Fruit fly (Drosophila melanogaster) whole organism, embryonic: ENCODE measurements around the gene Ir64a.

ENCODE experiments used
- ATbp ChIP-seq: fragments of 200-800 bp; sonication (Bioruptor generic); optimal IDR thresholded peaks from 2 replicates; lab custom pipeline; 2017; ENCODE audit warnings: missing biosample characterization, mild to moderate bottlenecking, missing genetic modification characterization, missing genetic modification reagents
- BEAF-32 ChIP-seq: fragments of 200-800 bp; sonication (Bioruptor generic); optimal IDR thresholded peaks from 3 replicates; lab custom pipeline; 2017; ENCODE audit warnings: missing biosample characterization, missing genetic modification characterization, mild to moderate bottlenecking, moderate library complexity, missing genetic modification reagents
- Blimp-1 ChIP-seq: fragments of 200-800 bp; sonication (Bioruptor generic); optimal IDR thresholded peaks from 3 replicates; lab custom pipeline; 2018; ENCODE audit warnings: missing biosample characterization, missing genetic modification characterization, mild to moderate bottlenecking, moderate library complexity, missing genetic modification reagents
- CG10321 ChIP-seq: fragments of 200-800 bp; sonication (Bioruptor generic); IDR thresholded peaks from 2 replicates; pipeline ENCODE4 v1.3.6; 2022; ENCODE audit warnings: missing biosample characterization, missing genetic modification characterization
- CG11504 ChIP-seq: fragments of 200-800 bp; sonication (Bioruptor generic); optimal IDR thresholded peaks from 3 replicates; lab custom pipeline; 2019; ENCODE audit warnings: missing biosample characterization, mild to moderate bottlenecking, missing genetic modification characterization, moderate library complexity
- CG12236 ChIP-seq: fragments of 200-800 bp; sonication (Bioruptor generic); optimal IDR thresholded peaks from 2 replicates; lab custom pipeline; 2016; ENCODE audit warnings: missing biosample characterization, missing genetic modification characterization
- CG12744 ChIP-seq: fragments of 200-800 bp; sonication (Bioruptor generic); optimal IDR thresholded peaks from 2 replicates; lab custom pipeline; 2016; ENCODE audit warnings: missing biosample characterization, missing genetic modification characterization
- CG14014 ChIP-seq: fragments of 200-800 bp; sonication (Bioruptor generic); IDR thresholded peaks from 2 replicates; pipeline ENCODE4 v1.3.6; 2022; ENCODE audit warnings: missing biosample characterization, missing genetic modification characterization
- CG1603 ChIP-seq: fragments of 200-800 bp; sonication (Bioruptor generic); optimal IDR thresholded peaks from 2 replicates; lab custom pipeline; 2019; ENCODE audit warnings: missing biosample characterization, mild to moderate bottlenecking, missing genetic modification characterization, moderate library complexity
- CG17829 ChIP-seq: fragments of 200-800 bp; optimal IDR thresholded peaks from 2 replicates; lab custom pipeline; 2019; ENCODE audit warnings: missing biosample characterization, mild to moderate bottlenecking, missing genetic modification characterization, moderate library complexity
- CG18262 ChIP-seq: fragments of 200-800 bp; optimal IDR thresholded peaks from 3 replicates; lab custom pipeline; 2019; ENCODE audit warnings: missing biosample characterization, mild to moderate bottlenecking, missing genetic modification characterization, moderate library complexity
- CG2116 ChIP-seq: fragments of 200-800 bp; sonication (Bioruptor generic); optimal IDR thresholded peaks from 3 replicates; lab custom pipeline; 2018; ENCODE audit warnings: missing biosample characterization, mild to moderate bottlenecking, missing genetic modification characterization
- CG31224 ChIP-seq: fragments of 200-800 bp; sonication (Bioruptor generic); IDR thresholded peaks from 2 replicates; pipeline ENCODE4 v1.3.6; 2022; ENCODE audit warnings: missing biosample characterization, missing genetic modification characterization
- CG42726 ChIP-seq: fragments of 200-800 bp; sonication (Bioruptor generic); IDR thresholded peaks from 2 replicates; pipeline ENCODE4 v1.3.6; 2022; ENCODE audit warnings: missing biosample characterization, missing genetic modification characterization; ENCODE audit not compliant: partially characterized antibody
- CG43689 ChIP-seq: fragments of 200-800 bp; sonication (Bioruptor generic); IDR thresholded peaks from 2 replicates; pipeline ENCODE4 v1.3.6; 2022; ENCODE audit warnings: missing biosample characterization, missing genetic modification characterization
- CG5180 ChIP-seq: fragments of 200-800 bp; sonication (Bioruptor generic); optimal IDR thresholded peaks from 3 replicates; lab custom pipeline; 2017; ENCODE audit warnings: missing biosample characterization, missing genetic modification characterization, mild to moderate bottlenecking, moderate library complexity, missing genetic modification reagents
- CG6654 ChIP-seq: fragments of 200-800 bp; sonication (Bioruptor generic); optimal IDR thresholded peaks from 2 replicates; lab custom pipeline; 2017; ENCODE audit warnings: missing biosample characterization, mild to moderate bottlenecking, missing genetic modification characterization
- CG6765 ChIP-seq: fragments of 200-800 bp; sonication (Bioruptor generic); optimal IDR thresholded peaks from 3 replicates; lab custom pipeline; 2017; ENCODE audit warnings: missing biosample characterization, mild to moderate bottlenecking, missing genetic modification characterization
- CG7987 ChIP-seq: fragments of 200-800 bp; sonication (Bioruptor generic); optimal IDR thresholded peaks from 2 replicates; lab custom pipeline; 2018; ENCODE audit warnings: missing biosample characterization, mild to moderate bottlenecking, missing genetic modification characterization, moderate library complexity
- CG8924 ChIP-seq: fragments of 200-800 bp; optimal IDR thresholded peaks from 3 replicates; lab custom pipeline; 2019; ENCODE audit warnings: missing biosample characterization, mild to moderate bottlenecking, missing genetic modification characterization, moderate library complexity
- Chrac-16 ChIP-seq: fragments of 200-800 bp; sonication (Bioruptor generic); optimal IDR thresholded peaks from 3 replicates; lab custom pipeline; 2016; ENCODE audit warnings: missing biosample characterization, missing genetic modification characterization
- E2f1 ChIP-seq: fragments of 200-800 bp; sonication (Bioruptor generic); IDR thresholded peaks from 2 replicates; pipeline ENCODE4 v1.3.6; 2022; ENCODE audit warnings: missing biosample characterization, missing genetic modification characterization
- E2f2 ChIP-seq: fragments of 200-800 bp; sonication (Bioruptor generic); IDR thresholded peaks from 2 replicates; pipeline ENCODE4 v1.3.6; 2022; ENCODE audit warnings: missing biosample characterization, missing genetic modification characterization
- ERR ChIP-seq: fragments of 200-800 bp; sonication (Bioruptor generic); optimal IDR thresholded peaks from 2 replicates; lab custom pipeline; 2016; ENCODE audit warnings: missing biosample characterization, missing genetic modification characterization
- Eip74EF ChIP-seq, 2 experiments: fragments of 200-800 bp in 1 of 2; fragments of >200 bp in 1 of 2; sonication (Bioruptor generic) in 1 of 2; optimal IDR thresholded peaks; 2 replicates each; lab custom pipeline; 2017 to 2019; ENCODE audit warnings: missing biosample characterization in 2 of 2, missing genetic modification characterization in 2 of 2, mild to moderate bottlenecking in 1 of 2, moderate library complexity in 1 of 2
- HLH3B ChIP-seq: fragments of 200-800 bp; sonication (Bioruptor generic); IDR thresholded peaks from 2 replicates; pipeline ENCODE4 v1.3.6; 2022; ENCODE audit warnings: missing biosample characterization, missing genetic modification characterization
- Hmr ChIP-seq: fragments of 200-800 bp; sonication (Bioruptor generic); optimal IDR thresholded peaks from 3 replicates; lab custom pipeline; 2017; ENCODE audit warnings: mild to moderate bottlenecking, missing biosample characterization, missing genetic modification reagents, missing genetic modification characterization
- MBD-R2 ChIP-seq: fragments of 200-800 bp; sonication (Bioruptor generic); IDR thresholded peaks from 2 replicates; pipeline ENCODE4 v1.3.6; 2022; ENCODE audit warnings: missing biosample characterization, missing genetic modification characterization
- Med ChIP-seq: fragments of 200-800 bp; sonication (Bioruptor generic); peaks from one replicate; lab custom pipeline; 2016; ENCODE audit warnings: missing biosample characterization, missing genetic modification characterization, mild to moderate bottlenecking, inconsistent platforms, moderate library complexity
- NC2α ChIP-seq: fragments of 200-800 bp; sonication (Bioruptor generic); optimal IDR thresholded peaks from 2 replicates; lab custom pipeline; 2016; ENCODE audit warnings: missing biosample characterization, missing genetic modification characterization
- Rx ChIP-seq: fragments of 200-800 bp; sonication (Bioruptor generic); IDR thresholded peaks from 2 replicates; pipeline ENCODE4 v1.3.6; 2022; ENCODE audit warnings: missing biosample characterization, missing genetic modification characterization
- Sry-δ ChIP-seq: fragments of 200-800 bp; sonication (Bioruptor generic); optimal IDR thresholded peaks from 2 replicates; lab custom pipeline; 2016; ENCODE audit warnings: missing biosample characterization, missing genetic modification characterization
- Ssrp ChIP-seq: fragments of 200-800 bp; sonication (Bioruptor generic); optimal IDR thresholded peaks from 2 replicates; lab custom pipeline; 2018; ENCODE audit warnings: missing biosample characterization, mild to moderate bottlenecking, missing genetic modification characterization, moderate library complexity
- Xbp1 ChIP-seq: fragments of 200-800 bp; sonication (Bioruptor generic); optimal IDR thresholded peaks from 3 replicates; lab custom pipeline; 2016; ENCODE audit warnings: missing biosample characterization, mild to moderate bottlenecking, missing genetic modification characterization
- YL-1 ChIP-seq: fragments of 200-800 bp; sonication (Bioruptor generic); optimal IDR thresholded peaks from 3 replicates; lab custom pipeline; 2017; ENCODE audit warnings: missing biosample characterization, mild to moderate bottlenecking, missing genetic modification characterization
- cas ChIP-seq: fragments of 200-800 bp; sonication (Bioruptor generic); IDR thresholded peaks from 2 replicates; pipeline ENCODE4 v1.3.6; 2022; ENCODE audit warnings: missing biosample characterization, missing genetic modification characterization
- chm ChIP-seq: fragments of 200-800 bp; sonication (Bioruptor generic); IDR thresholded peaks from 2 replicates; pipeline ENCODE4 v1.3.6; 2022; ENCODE audit warnings: missing biosample characterization, missing genetic modification characterization
- crp ChIP-seq, 2 experiments: fragments of 200-800 bp; sonication (Bioruptor generic); optimal IDR thresholded peaks; 2 replicates in 1 of 2; 3 replicates in 1 of 2; lab custom pipeline; 2017; ENCODE audit warnings: missing biosample characterization in 2 of 2, missing genetic modification characterization in 2 of 2, mild to moderate bottlenecking in 1 of 2, moderate library complexity in 1 of 2
- dysf ChIP-seq: fragments of 200-800 bp; sonication (Bioruptor generic); IDR thresholded peaks from 3 replicates; pipeline ENCODE4 v1.3.6; 2022; ENCODE audit warnings: missing biosample characterization, missing genetic modification characterization
- fd102C ChIP-seq: fragments of 200-800 bp; sonication (Bioruptor generic); optimal IDR thresholded peaks from 2 replicates; lab custom pipeline; 2018; ENCODE audit warnings: missing biosample characterization, mild to moderate bottlenecking, missing genetic modification characterization, moderate library complexity
- gfzf ChIP-seq: fragments of 200-800 bp; sonication (Bioruptor generic); optimal IDR thresholded peaks from 2 replicates; lab custom pipeline; 2016; ENCODE audit warnings: missing biosample characterization, mild to moderate bottlenecking, missing genetic modification characterization, moderate library complexity
- hbn ChIP-seq: fragments of 200-800 bp; sonication (Bioruptor generic); IDR thresholded peaks from 2 replicates; pipeline ENCODE4 v1.3.6; 2022; ENCODE audit warnings: missing biosample characterization, missing genetic modification characterization; ENCODE audit not compliant: partially characterized antibody
- jumu ChIP-seq: fragments of 200-800 bp; sonication (Bioruptor generic); optimal IDR thresholded peaks from 3 replicates; lab custom pipeline; 2016; ENCODE audit warnings: missing biosample characterization, missing genetic modification characterization
- kah ChIP-seq: fragments of 200-800 bp; sonication (Bioruptor generic); optimal IDR thresholded peaks from 2 replicates; lab custom pipeline; 2018; ENCODE audit warnings: missing biosample characterization, mild to moderate bottlenecking, missing genetic modification characterization
- prd ChIP-seq, 3 experiments: fragments of >200 bp in 2 of 3; fragments of 200-800 bp in 1 of 3; sonication (Bioruptor generic) in 1 of 3; optimal IDR thresholded peaks in 2 of 3; IDR thresholded peaks in 1 of 3; 2 replicates in 2 of 3; 3 replicates in 1 of 3; pipeline versions ENCODE4 v1.3.6 to Lab custom; 2017 to 2022; ENCODE audit warnings: missing biosample characterization in 1 of 3, missing genetic modification characterization in 1 of 3
- sens-2 ChIP-seq: fragments of 200-800 bp; sonication (Bioruptor generic); IDR thresholded peaks from 2 replicates; pipeline ENCODE4 v1.3.6; 2022; ENCODE audit warnings: missing biosample characterization, missing genetic modification characterization
- stwl ChIP-seq: fragments of 200-800 bp; sonication (Bioruptor generic); optimal IDR thresholded peaks from 3 replicates; lab custom pipeline; 2018; ENCODE audit warnings: missing biosample characterization, mild to moderate bottlenecking, missing genetic modification characterization, moderate library complexity
- tin ChIP-seq: fragments of 200-800 bp; sonication (Bioruptor generic); optimal IDR thresholded peaks from 3 replicates; lab custom pipeline; 2016; ENCODE audit warnings: missing biosample characterization, missing genetic modification characterization
- vnd ChIP-seq: fragments of 200-800 bp; sonication (Bioruptor generic); IDR thresholded peaks from 3 replicates; pipeline ENCODE4 v1.3.6; 2022; ENCODE audit warnings: missing biosample characterization, missing genetic modification characterization; ENCODE audit not compliant: partially characterized antibody

Gene Ir64a

dm6 chr3L:5365880-5366507 lies 16.6 kb downstream of the Ir64a start, which contains the start of the genes Uev1A and Membrin (continued):
- TF ChIP-seq Ssrp (tag; lab: Kevin White, UChicago) = no peak
- peak; percentile 15 for TF ChIP-seq CG17829 (tag; lab: Kevin White, UChicago)
- TF ChIP-seq jumu = no peak
- no peak for TF ChIP-seq CG6654 (GFP tag; lab: Kevin White, UChicago)
- TF ChIP-seq CG2116 (GFP tag; lab: Kevin White, UChicago) = peak; percentile 96
- peak; percentile 5 for TF ChIP-seq Xbp1 (GFP tag; lab: Kevin White, UChicago)
- no peak for TF ChIP-seq HLH3B
- TF ChIP-seq E2f2 (GFP tag; lab: Robert Waterston, UW) = no peak
- no peak for TF ChIP-seq hbn (GFP tag; lab: Robert Waterston, UW)
- TF ChIP-seq CG14014 = no peak
- no peak for TF ChIP-seq dysf (GFP tag; lab: Robert Waterston, UW)
- TF ChIP-seq cas (GFP tag; lab: Robert Waterston, UW) = no peak
- no peak for TF ChIP-seq CG5180 (GFP tag; lab: Kevin White, UChicago)
- peak; percentile 1 for TF ChIP-seq CG8924 (tag; lab: Kevin White, UChicago)
- no peak for TF ChIP-seq vnd (GFP tag; lab: Robert Waterston, UW)
- TF ChIP-seq kah = no peak
- TF ChIP-seq NC2α (GFP tag; lab: Kevin White, UChicago) = no peak
- peak; percentile 92 for TF ChIP-seq stwl (tag; lab: Kevin White, UChicago)
- no peak for TF ChIP-seq Eip74EF (GFP tag; optimal IDR thresholded peaks at IDR 0.05; lab: Kevin White, UChicago)
- TF ChIP-seq ATbp (GFP tag; lab: Kevin White, UChicago) = no peak
- no peak for TF ChIP-seq CG10321 (GFP tag; lab: Robert Waterston, UW)
- TF ChIP-seq CG11504 (tag; lab: Kevin White, UChicago) = no peak
- no peak for TF ChIP-seq CG6765 (GFP tag; lab: Kevin White, UChicago)
- TF ChIP-seq CG43689 (GFP tag; lab: Robert Waterston, UW) = no peak
- TF ChIP-seq CG42726 = no peak
- TF ChIP-seq MBD-R2 = peak; percentile 50
- TF ChIP-seq Sry-δ (GFP tag; lab: Kevin White, UChicago) = peak; percentile 24
- TF ChIP-seq fd102C (GFP tag; lab: Kevin White, UChicago) = no peak
- peak; percentile 4 to 80 for TF ChIP-seq crp (GFP tag; optimal IDR thresholded peaks at IDR 0.05; lab: Kevin White, UChicago)
- TF ChIP-seq Med (GFP tag; lab: Kevin White, UChicago) = peak; percentile 68
- TF ChIP-seq sens-2 (GFP tag; lab: Robert Waterston, UW) = no peak
- no peak for TF ChIP-seq CG18262 (tag; lab: Kevin White, UChicago)
- no peak for TF ChIP-seq prd (optimal IDR thresholded peaks at IDR 0.05; lab: Kevin White, UChicago)
- TF ChIP-seq prd (GFP tag; IDR thresholded peaks at IDR 0.05; lab: Robert Waterston, UW) = no peak
- TF ChIP-seq CG1603 (tag; lab: Kevin White, UChicago) = peak; percentile 66
- TF ChIP-seq ERR (GFP tag; lab: Kevin White, UChicago) = no peak
- no peak for TF ChIP-seq Hmr
- no peak for TF ChIP-seq chm
- TF ChIP-seq CG12236 (GFP tag; lab: Kevin White, UChicago) = no peak
- peak; percentile 92 for TF ChIP-seq gfzf
- peak; percentile 46 for TF ChIP-seq BEAF-32 (GFP tag; lab: Kevin White, UChicago)
- TF ChIP-seq CG12744 (GFP tag; lab: Kevin White, UChicago) = no peak
- TF ChIP-seq tin (GFP tag; lab: Kevin White, UChicago) = no peak
- TF ChIP-seq Blimp-1 (GFP tag; lab: Kevin White, UChicago) = no peak
- TF ChIP-seq E2f1 (GFP tag; lab: Robert Waterston, UW) = no peak
- no peak for TF ChIP-seq CG7987 (GFP tag; lab: Kevin White, UChicago)
- peak; percentile 6 for TF ChIP-seq Chrac-16 (GFP tag; lab: Kevin White, UChicago)
- peak; percentile 65 for TF ChIP-seq YL-1 (GFP tag; lab: Kevin White, UChicago)
- no peak for TF ChIP-seq Rx
- no peak for TF ChIP-seq CG31224 (GFP tag; lab: Robert Waterston, UW)
